Worm (Caenorhabditis elegans) whole organism, L1 larva: Measurements from ENCODE around the gene F23H12.3.

ENCODE experiments used
- aha-1 ChIP-seq: fragments of 150-350 bp; optimal IDR thresholded peaks from 2 replicates; lab custom pipeline; 2014; ENCODE audit warnings: missing biosample characterization, missing genetic modification characterization
- ceh-82 ChIP-seq, 3 experiments: fragments of 150-350 bp in 1 of 3; sonication (generic microtip) in 2 of 3; optimal IDR thresholded peaks; 2 replicates each; lab custom pipeline; 2014 to 2017; ENCODE audit warnings: missing biosample characterization in 3 of 3, missing genetic modification characterization in 3 of 3
- elt-2 ChIP-seq: sonication (generic microtip); optimal IDR thresholded peaks from 2 replicates; lab custom pipeline; 2016; ENCODE audit warnings: missing genetic modification characterization, mild to moderate bottlenecking, inconsistent platforms, missing compliant biosample characterization, missing genetic modification reagents
- hpl-2 ChIP-seq: fragments of 150-350 bp; optimal IDR thresholded peaks from 2 replicates; lab custom pipeline; 2014; ENCODE audit warnings: missing biosample characterization, missing genetic modification reagents, missing genetic modification characterization
- lin-13 ChIP-seq: fragments of 150-350 bp; optimal IDR thresholded peaks from 2 replicates; lab custom pipeline; 2014; ENCODE audit warnings: missing biosample characterization, missing genetic modification reagents, missing genetic modification characterization
- lin-39 ChIP-seq: fragments of 150-350 bp; optimal IDR thresholded peaks from 2 replicates; lab custom pipeline; 2014; ENCODE audit warnings: missing biosample characterization, missing genetic modification reagents, missing genetic modification characterization
- nhr-11 ChIP-seq: fragments of 150-350 bp; optimal IDR thresholded peaks from 2 replicates; lab custom pipeline; 2014; ENCODE audit warnings: missing biosample characterization, missing genetic modification characterization
- skn-1 ChIP-seq: fragments of 150-350 bp; optimal IDR thresholded peaks from 2 replicates; lab custom pipeline; 2014; ENCODE audit warnings: missing biosample characterization, missing genetic modification characterization
- snpc-4 ChIP-seq: fragments of 150-350 bp; optimal IDR thresholded peaks from 2 replicates; lab custom pipeline; 2014; ENCODE audit warnings: missing biosample characterization, missing genetic modification characterization
- unc-130 ChIP-seq: fragments of 150-350 bp; optimal IDR thresholded peaks from 2 replicates; lab custom pipeline; 2017; ENCODE audit warnings: missing biosample characterization, missing genetic modification characterization, inconsistent platforms
- unc-30 ChIP-seq: sonication (generic microtip); optimal IDR thresholded peaks from 2 replicates; lab custom pipeline; 2017; ENCODE audit warnings: missing biosample characterization, missing genetic modification characterization

DNA sequence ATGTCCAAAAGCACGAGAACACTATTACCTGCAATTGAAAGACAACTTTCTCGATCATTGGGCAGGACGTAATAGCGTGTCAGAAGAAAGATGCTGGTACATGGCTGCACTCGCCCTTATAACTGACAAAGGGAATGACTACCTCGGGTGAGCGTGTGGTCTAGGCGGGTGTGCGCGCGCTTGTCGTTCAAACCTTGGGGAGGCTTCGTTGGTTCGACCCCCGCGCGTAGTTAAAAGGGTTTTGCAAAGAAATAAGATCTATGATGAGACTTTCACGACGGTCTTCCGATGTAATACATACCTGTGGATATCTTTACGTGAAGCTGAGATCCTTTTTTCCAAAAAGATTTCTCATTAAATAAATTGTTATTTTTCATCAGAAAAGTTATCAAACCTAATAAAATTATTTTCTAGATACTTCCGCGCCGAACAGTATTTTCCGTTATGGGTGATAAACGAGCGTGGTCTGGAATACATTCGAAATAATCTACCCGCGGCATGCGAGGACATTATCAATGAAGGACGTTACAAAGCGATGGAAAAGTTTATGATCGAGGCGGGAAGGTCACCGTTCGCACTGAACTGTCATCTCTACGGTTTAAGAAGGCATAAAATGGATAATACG, 41.4 kb upstream of the F23H12.3 start:
- TF ChIP-seq lin-13 (GFP tag; lab: Kevin White, UChicago) = peak; percentile 65
- peak; percentile 76 for TF ChIP-seq elt-2 (tag; lab: Kevin White, UChicago)
- peak; percentile 69 to 88 (median 84) for TF ChIP-seq ceh-82 (tag; optimal IDR thresholded peaks at IDR 0.05; lab: Kevin White, UChicago)
- peak; percentile 19 for TF ChIP-seq nhr-11 (tag; lab: Kevin White, UChicago)
- peak; percentile 16 for TF ChIP-seq lin-39 (tag; lab: Kevin White, UChicago)
- TF ChIP-seq skn-1 (tag; lab: Kevin White, UChicago) = peak; percentile 88
- peak; percentile 26 for TF ChIP-seq hpl-2 (GFP tag; lab: Kevin White, UChicago)
- TF ChIP-seq unc-130 (tag; lab: Kevin White, UChicago) = peak; percentile 65
- TF ChIP-seq aha-1 (tag; lab: Kevin White, UChicago) = no peak
- TF ChIP-seq snpc-4 (tag; lab: Kevin White, UChicago) = peak; percentile 57
- no peak for TF ChIP-seq unc-30 (tag; lab: Kevin White, UChicago)
